Fruit fly (Drosophila melanogaster) whole organism, embryonic: Measurements from ENCODE around the gene 5-HT2B.

ENCODE experiments used
- Awh ChIP-seq: fragments of 200-800 bp; sonication (Bioruptor generic); IDR thresholded peaks from 2 replicates; pipeline ENCODE4, ENCODE4 v1.3.6; 2022; ENCODE audit warnings: missing biosample characterization, missing genetic modification characterization
- CG12236 ChIP-seq: fragments of 200-800 bp; sonication (Bioruptor generic); optimal IDR thresholded peaks from 2 replicates; lab custom pipeline; 2016; ENCODE audit warnings: missing biosample characterization, missing genetic modification characterization
- CG12942 ChIP-seq: fragments of 200-800 bp; sonication (Bioruptor generic); optimal IDR thresholded peaks from 3 replicates; lab custom pipeline; 2016; ENCODE audit warnings: missing biosample characterization, missing genetic modification characterization
- CG13287 ChIP-seq: fragments of 200-800 bp; sonication (Bioruptor generic); IDR thresholded peaks from 2 replicates; pipeline ENCODE4 v1.3.6; 2022; ENCODE audit warnings: missing biosample characterization, missing genetic modification characterization; ENCODE audit not compliant: partially characterized antibody
- CG13296 ChIP-seq: fragments of 200-800 bp; sonication (Bioruptor generic); optimal IDR thresholded peaks from 3 replicates; lab custom pipeline; 2018; ENCODE audit warnings: missing biosample characterization, mild to moderate bottlenecking, missing genetic modification characterization
- CG13894 ChIP-seq: fragments of 200-800 bp; sonication (Bioruptor generic); optimal IDR thresholded peaks from 3 replicates; lab custom pipeline; 2018; ENCODE audit warnings: missing biosample characterization, mild to moderate bottlenecking, missing genetic modification characterization, moderate library complexity
- CG14014 ChIP-seq: fragments of 200-800 bp; sonication (Bioruptor generic); IDR thresholded peaks from 2 replicates; pipeline ENCODE4 v1.3.6; 2022; ENCODE audit warnings: missing biosample characterization, missing genetic modification characterization
- CG16863 ChIP-seq: fragments of 200-800 bp; sonication (Bioruptor generic); optimal IDR thresholded peaks from 3 replicates; lab custom pipeline; 2016; ENCODE audit warnings: missing biosample characterization, missing genetic modification characterization
- CG17328 ChIP-seq: fragments of 200-800 bp; sonication (Bioruptor generic); IDR thresholded peaks from 2 replicates; pipeline ENCODE4 v1.3.6; 2022; ENCODE audit warnings: missing biosample characterization, missing genetic modification characterization
- CG1832 ChIP-seq: fragments of 200-800 bp; sonication (Bioruptor generic); optimal IDR thresholded peaks from 2 replicates; lab custom pipeline; 2017; ENCODE audit warnings: missing biosample characterization, mild to moderate bottlenecking, missing genetic modification characterization, inconsistent platforms
- CG18619 ChIP-seq: fragments of 200-800 bp; sonication (Bioruptor generic); optimal IDR thresholded peaks from 3 replicates; lab custom pipeline; 2017; ENCODE audit warnings: missing biosample characterization, mild to moderate bottlenecking, missing genetic modification characterization
- CG32532 ChIP-seq: fragments of 200-800 bp; sonication (Bioruptor generic); IDR thresholded peaks from 2 replicates; pipeline ENCODE4 v1.3.6; 2022; ENCODE audit warnings: missing biosample characterization, missing genetic modification characterization
- CG3995 ChIP-seq: fragments of 200-800 bp; sonication (Bioruptor generic); optimal IDR thresholded peaks from 3 replicates; lab custom pipeline; 2016; ENCODE audit warnings: missing biosample characterization, missing genetic modification characterization
- CG4404 ChIP-seq: fragments of 200-800 bp; sonication (Bioruptor generic); IDR thresholded peaks from 2 replicates; pipeline ENCODE4 v1.3.6; 2022; ENCODE audit warnings: missing biosample characterization, missing genetic modification characterization
- CG4617 ChIP-seq: fragments of 200-800 bp; sonication (Bioruptor generic); optimal IDR thresholded peaks from 3 replicates; lab custom pipeline; 2016; ENCODE audit warnings: missing biosample characterization, missing genetic modification characterization, borderline replicate concordance
- CG7556 ChIP-seq: fragments of 200-800 bp; sonication (Bioruptor generic); optimal IDR thresholded peaks from 2 replicates; lab custom pipeline; 2017; ENCODE audit warnings: missing biosample characterization, mild to moderate bottlenecking, missing genetic modification characterization
- CG7745 ChIP-seq: fragments of 200-800 bp; sonication (Bioruptor generic); optimal IDR thresholded peaks from 2 replicates; lab custom pipeline; 2018; ENCODE audit warnings: missing biosample characterization, mild to moderate bottlenecking, missing genetic modification characterization, moderate library complexity
- CG8359 ChIP-seq: fragments of 200-800 bp; sonication (Bioruptor generic); optimal IDR thresholded peaks from 2 replicates; lab custom pipeline; 2017; ENCODE audit warnings: missing biosample characterization, mild to moderate bottlenecking, missing genetic modification characterization, borderline replicate concordance
- CG8924 ChIP-seq: fragments of 200-800 bp; optimal IDR thresholded peaks from 3 replicates; lab custom pipeline; 2019; ENCODE audit warnings: missing biosample characterization, mild to moderate bottlenecking, missing genetic modification characterization, moderate library complexity
- Chrac-16 ChIP-seq: fragments of 200-800 bp; sonication (Bioruptor generic); optimal IDR thresholded peaks from 3 replicates; lab custom pipeline; 2016; ENCODE audit warnings: missing biosample characterization, missing genetic modification characterization
- Deaf1 ChIP-seq: fragments of 200-800 bp; optimal IDR thresholded peaks from 3 replicates; lab custom pipeline; 2019; ENCODE audit warnings: missing biosample characterization, mild to moderate bottlenecking, missing genetic modification characterization, moderate library complexity
- E2f1 ChIP-seq: fragments of 200-800 bp; sonication (Bioruptor generic); IDR thresholded peaks from 2 replicates; pipeline ENCODE4 v1.3.6; 2022; ENCODE audit warnings: missing biosample characterization, missing genetic modification characterization
- ERR ChIP-seq: fragments of 200-800 bp; sonication (Bioruptor generic); optimal IDR thresholded peaks from 2 replicates; lab custom pipeline; 2016; ENCODE audit warnings: missing biosample characterization, missing genetic modification characterization
- HLH4C ChIP-seq: fragments of 200-800 bp; sonication (Bioruptor generic); IDR thresholded peaks from 3 replicates; pipeline ENCODE4 v1.3.6; 2022; ENCODE audit warnings: missing biosample characterization, missing genetic modification characterization; ENCODE audit not compliant: partially characterized antibody
- Hr78 ChIP-seq, 2 experiments: fragments of 200-800 bp in 1 of 2; fragments of >200 bp in 1 of 2; sonication (Bioruptor generic) in 1 of 2; optimal IDR thresholded peaks; 2 replicates each; lab custom pipeline; 2017 to 2019; ENCODE audit warnings: missing biosample characterization in 2 of 2, missing genetic modification characterization in 2 of 2, mild to moderate bottlenecking in 1 of 2, moderate library complexity in 1 of 2
- Jarid2 ChIP-seq: fragments of 200-800 bp; sonication (Bioruptor generic); optimal IDR thresholded peaks from 3 replicates; lab custom pipeline; 2017; ENCODE audit warnings: mild to moderate bottlenecking, missing biosample characterization, missing genetic modification reagents, missing genetic modification characterization
- NC2α ChIP-seq: fragments of 200-800 bp; sonication (Bioruptor generic); optimal IDR thresholded peaks from 2 replicates; lab custom pipeline; 2016; ENCODE audit warnings: missing biosample characterization, missing genetic modification characterization
- Oaz ChIP-seq: fragments of 200-800 bp; sonication (Bioruptor generic); IDR thresholded peaks from 2 replicates; pipeline ENCODE4 v1.3.6; 2022; ENCODE audit warnings: missing biosample characterization, missing genetic modification characterization
- Scr ChIP-seq: fragments of 200-800 bp; sonication (Bioruptor generic); IDR thresholded peaks from 2 replicates; pipeline ENCODE4 v1.3.6; 2022; ENCODE audit warnings: missing biosample characterization, missing genetic modification characterization; ENCODE audit not compliant: partially characterized antibody
- eve ChIP-seq, 2 experiments: fragments of >200 bp; optimal IDR thresholded peaks; 2 replicates each; lab custom pipeline; 2017; ENCODE audit warnings: missing biosample characterization in 2 of 2, missing genetic modification characterization in 2 of 2
- eyg ChIP-seq: fragments of 200-800 bp; sonication (Bioruptor generic); optimal IDR thresholded peaks from 3 replicates; lab custom pipeline; 2016; ENCODE audit warnings: missing biosample characterization, missing genetic modification characterization
- fd3F ChIP-seq: fragments of 200-800 bp; sonication (Bioruptor generic); optimal IDR thresholded peaks from 2 replicates; lab custom pipeline; 2018; ENCODE audit warnings: missing biosample characterization, mild to moderate bottlenecking, missing genetic modification characterization, moderate library complexity
- hkb ChIP-seq, 2 experiments: fragments of 200-800 bp in 1 of 2; fragments of >200 bp in 1 of 2; sonication (Bioruptor generic) in 1 of 2; IDR thresholded peaks in 1 of 2; optimal IDR thresholded peaks in 1 of 2; 2 replicates each; pipeline versions ENCODE4 v1.3.6 to Lab custom; 2017 to 2022; ENCODE audit warnings: missing biosample characterization in 1 of 2, missing genetic modification characterization in 1 of 2
- inv ChIP-seq: fragments of 200-800 bp; sonication (Bioruptor generic); IDR thresholded peaks from 2 replicates; pipeline ENCODE4 v1.3.6; 2022; ENCODE audit warnings: missing biosample characterization, missing genetic modification characterization; ENCODE audit not compliant: partially characterized antibody
- kah ChIP-seq: fragments of 200-800 bp; sonication (Bioruptor generic); optimal IDR thresholded peaks from 2 replicates; lab custom pipeline; 2018; ENCODE audit warnings: missing biosample characterization, mild to moderate bottlenecking, missing genetic modification characterization
- p53 ChIP-seq: fragments of 200-800 bp; sonication (Bioruptor generic); optimal IDR thresholded peaks from 2 replicates; lab custom pipeline; 2016; ENCODE audit warnings: missing biosample characterization, missing genetic modification characterization
- pan ChIP-seq, 4 experiments: fragments of >200 bp in 3 of 4; fragments of 200-800 bp in 1 of 4; sonication (Bioruptor generic) in 1 of 4; optimal IDR thresholded peaks in 3 of 4; IDR thresholded peaks in 1 of 4; 2 replicates each; pipeline versions ENCODE4 v1.3.6 to Lab custom; 2017 to 2022; ENCODE audit warnings: missing biosample characterization in 2 of 4, missing genetic modification characterization in 2 of 4, mixed read lengths in 1 of 4
- pros ChIP-seq: fragments of 200-800 bp; sonication (Bioruptor generic); optimal IDR thresholded peaks from 3 replicates; lab custom pipeline; 2019; ENCODE audit warnings: missing biosample characterization, mild to moderate bottlenecking, missing genetic modification characterization, moderate library complexity
- repo ChIP-seq: fragments of 200-800 bp; sonication (Bioruptor generic); optimal IDR thresholded peaks from 2 replicates; lab custom pipeline; 2016; ENCODE audit warnings: missing biosample characterization, missing genetic modification characterization
- rib ChIP-seq: fragments of 200-800 bp; sonication (Bioruptor generic); IDR thresholded peaks from 2 replicates; pipeline ENCODE4 v1.3.6; 2022; ENCODE audit warnings: missing biosample characterization, missing genetic modification characterization
- slbo ChIP-seq: fragments of 200-800 bp; sonication (Bioruptor generic); IDR thresholded peaks from 2 replicates; pipeline ENCODE4 v1.3.6; 2022; ENCODE audit warnings: missing biosample characterization, missing genetic modification characterization
- sug ChIP-seq: fragments of 200-800 bp; optimal IDR thresholded peaks from 2 replicates; lab custom pipeline; 2019; ENCODE audit warnings: missing biosample characterization, mild to moderate bottlenecking, missing genetic modification characterization, moderate library complexity
- tna ChIP-seq: fragments of 200-800 bp; sonication (Bioruptor generic); IDR thresholded peaks from 2 replicates; pipeline ENCODE4 v1.3.6; 2022; ENCODE audit warnings: missing biosample characterization, missing genetic modification characterization; ENCODE audit not compliant: partially characterized antibody
- tup ChIP-seq: fragments of 200-800 bp; sonication (Bioruptor generic); optimal IDR thresholded peaks from 2 replicates; lab custom pipeline; 2016; ENCODE audit warnings: missing biosample characterization, mild to moderate bottlenecking, missing genetic modification characterization, moderate library complexity
- twi ChIP-seq: fragments of 200-800 bp; optimal IDR thresholded peaks from 2 replicates; lab custom pipeline; 2019; ENCODE audit warnings: missing biosample characterization, mild to moderate bottlenecking, missing genetic modification characterization, moderate library complexity
- vvl ChIP-seq: fragments of 200-800 bp; sonication (Bioruptor generic); IDR thresholded peaks from 2 replicates; pipeline ENCODE4 v1.3.6; 2022; ENCODE audit warnings: missing biosample characterization, missing genetic modification characterization

5-HT2B gene

dm6 chr3R:8670529-8671491 is 92.8 kb downstream of the 5-HT2B start, which contains the start of gene p (continued):
- TF ChIP-seq CG1832 (GFP tag; lab: Kevin White, UChicago) (no peak), fd3F (GFP tag; lab: Kevin White, UChicago) (no peak), CG13296 (GFP tag; lab: Kevin White, UChicago) (no peak), Scr (no peak), eyg (GFP tag; lab: Kevin White, UChicago) (no peak), CG12236 (GFP tag; lab: Kevin White, UChicago) (peak; percentile 35), pros (GFP tag; lab: Kevin White, UChicago) (no peak), inv (GFP tag; lab: Robert Waterston, UW) (no peak), CG8924 (peak; percentile 21), sug (peak; percentile 4), CG13894 (tag; lab: Kevin White, UChicago) (peak; percentile 32), CG7745 (tag; lab: Kevin White, UChicago) (no peak), CG14014 (GFP tag; lab: Robert Waterston, UW) (peak; percentile 40; the same call in 1 of the 2 replicates), E2f1 (GFP tag; lab: Robert Waterston, UW) (no peak), CG18619 (GFP tag; lab: Kevin White, UChicago) (no peak), repo (peak; percentile 52), Hr78 (GFP tag; optimal IDR thresholded peaks at IDR 0.05; lab: Kevin White, UChicago) (peak in 1 of 2 experiments; percentile 98), CG32532 (GFP tag; lab: Robert Waterston, UW) (peak; percentile 55; the same call in 1 of the 2 replicates), vvl (GFP tag; lab: Robert Waterston, UW) (peak; percentile 51), Jarid2 (GFP tag; lab: Kevin White, UChicago) (no peak), p53 (GFP tag; lab: Kevin White, UChicago) (no peak), CG4617 (no peak), rib (GFP tag; lab: Robert Waterston, UW) (peak; percentile 53), CG17328 (GFP tag; lab: Robert Waterston, UW) (0 out of 2 replicates have a peak, but pooled peaks have one; percentile 22), CG13287 (no peak), CG7556 (peak; percentile 61), Deaf1 (tag; lab: Kevin White, UChicago) (no peak), Chrac-16 (GFP tag; lab: Kevin White, UChicago) (no peak), slbo (GFP tag; lab: Robert Waterston, UW) (peak; percentile 56), CG16863 (GFP tag; lab: Kevin White, UChicago) (no peak), Awh (GFP tag; lab: Robert Waterston, UW) (0 out of 2 replicates have a peak, but pooled peaks have one; percentile 46), twi (tag; lab: Kevin White, UChicago) (no peak), ERR (GFP tag; lab: Kevin White, UChicago) (no peak), CG3995 (peak; percentile 70), tna (GFP tag; lab: Robert Waterston, UW) (no peak), hkb (optimal IDR thresholded peaks at IDR 0.05; lab: Kevin White, UChicago) (no peak), hkb (GFP tag; IDR thresholded peaks at IDR 0.05; lab: Robert Waterston, UW) (peak; percentile 55; the same call in 1 of the 2 replicates), CG4404 (no peak), CG12942 (peak; percentile 23), eve (GFP tag; optimal IDR thresholded peaks at IDR 0.05; lab: Kevin White, UChicago) (no peak), HLH4C (no peak), kah (GFP tag; lab: Kevin White, UChicago) (peak; percentile 30), pan (optimal IDR thresholded peaks at IDR 0.05; lab: Kevin White, UChicago) (no peak), pan (GFP tag; optimal IDR thresholded peaks at IDR 0.05 in 1 of 2, IDR thresholded peaks at IDR 0.05 in 1 of 2) (peak in 1 of 2 experiments; percentile 45), CG8359 (GFP tag; lab: Kevin White, UChicago) (peak; percentile 37), tup (no peak), NC2α (GFP tag; lab: Kevin White, UChicago) (peak; percentile 2), Oaz (no peak)
